Worm (Caenorhabditis elegans): ENCODE results near the gene oac-49.

oac-49 gene

DNA sequence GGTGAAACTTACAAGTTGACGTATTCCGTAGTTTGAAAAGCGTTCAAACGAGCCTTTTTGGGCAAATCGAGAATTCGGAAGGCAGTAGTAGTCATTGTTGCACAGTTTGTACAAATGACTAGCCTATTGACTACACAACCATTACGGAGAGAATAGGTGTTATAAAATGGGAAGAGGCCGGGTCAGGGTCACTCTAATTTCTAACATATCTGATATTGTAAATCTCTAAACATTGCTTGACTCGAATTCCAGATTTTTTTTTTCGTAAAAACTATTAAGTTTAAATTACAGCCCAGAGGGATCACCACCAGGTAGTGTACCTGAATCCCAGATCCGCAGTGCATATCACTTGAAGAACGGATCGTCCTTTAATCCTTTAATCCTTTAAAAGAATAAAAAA lies 19.4 kb downstream of the oac-49 start, which contains the start of gene fbxb-2:
TSS of gene fbxb-2 (minus strand) at position 101 of the 400 bp plus-strand sequence.
- TF ChIP-seq egl-18 (GFP tag; IDR thresholded peaks at IDR 0.05) (no peak), C17E4.6 (GFP tag; IDR thresholded peaks at IDR 0.05) (no peak), hsf-1 (GFP tag; IDR thresholded peaks at IDR 0.05) (no peak), ets-4 (GFP tag; optimal IDR thresholded peaks at IDR 0.05) (no peak), dox-1 (GFP tag; IDR thresholded peaks at IDR 0.05) (no peak), mcd-1 (GFP tag; IDR thresholded peaks at IDR 0.05) (no peak), egl-44 (GFP tag; IDR thresholded peaks at IDR 0.05) (no peak)

ce11 chrV:19240129-19240528 lies 22.4 kb downstream of the oac-49 start, which contains the start of the genes fbxb-115 and fbxb-1:
TSS of gene fbxb-115 (minus strand) at chrV:19240229.
TSS of gene fbxb-1 (plus strand) at chrV:19240354.
- TF ChIP-seq K12H6.12 (tag; optimal IDR thresholded peaks at IDR 0.05) (no peak), xnd-1 (tag; optimal IDR thresholded peaks at IDR 0.05) (no peak), athp-1 (tag; optimal IDR thresholded peaks at IDR 0.05) (no peak), Y95B8A.8 (GFP tag; IDR thresholded peaks at IDR 0.05) (no peak), unc-130 (GFP tag; optimal IDR thresholded peaks at IDR 0.05) (no peak), ekl-4 (GFP tag; IDR thresholded peaks at IDR 0.05) (no peak), egrh-3 (GFP tag; IDR thresholded peaks at IDR 0.05) (no peak), lir-1 (GFP tag; conservative IDR thresholded peaks at IDR 0.05) (no peak), let-607 (tag; optimal IDR thresholded peaks at IDR 0.05) (no peak), hrde-1 (tag; optimal IDR thresholded peaks at IDR 0.05; ENCODE audit: borderline replicate concordance) (no peak), T07F8.4 (tag; optimal IDR thresholded peaks at IDR 0.05) (no peak), aptf-3 (GFP tag; IDR thresholded peaks at IDR 0.05) (no peak), somi-1 (GFP tag; optimal IDR thresholded peaks at IDR 0.05) (no peak), ceh-79 (tag; optimal IDR thresholded peaks at IDR 0.05) (no peak), lag-1 (GFP tag; IDR thresholded peaks at IDR 0.05) (no peak)

DNA sequence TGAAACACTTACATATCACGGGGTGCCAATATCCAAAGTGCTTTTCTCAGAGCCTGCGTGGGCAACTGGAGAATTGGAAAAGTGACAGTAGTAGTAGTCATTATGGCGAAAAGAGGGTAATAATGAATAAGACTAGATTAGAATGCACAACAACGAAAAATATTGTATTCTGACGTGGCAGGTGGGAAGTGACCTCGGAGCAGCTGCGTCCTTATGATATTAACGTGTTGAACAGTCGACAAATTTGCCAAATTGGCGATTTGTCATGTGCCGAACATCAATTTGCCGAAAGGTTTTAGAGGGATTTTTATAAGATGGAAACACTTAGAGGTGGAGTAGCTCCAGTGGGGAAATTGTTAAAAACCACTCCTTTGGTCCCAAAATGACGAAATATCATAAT lies 33.2 kb downstream of the oac-49 start, which contains the start of gene str-81:
TSS of gene str-81 (minus strand) at position 101 of the 400 bp plus-strand sequence.
- TF ChIP-seq ceh-91 (GFP tag; IDR thresholded peaks at IDR 0.05) (no peak), gei-17 (GFP tag; optimal IDR thresholded peaks at IDR 0.05) (no peak), atf-7 (tag; optimal IDR thresholded peaks at IDR 0.05) (no peak), lin-54 (GFP tag; optimal IDR thresholded peaks at IDR 0.05) (no peak), ceh-100 (GFP tag; IDR thresholded peaks at IDR 0.05) (no peak), ztf-28 (GFP tag; IDR thresholded peaks at IDR 0.05) (no peak), let-526 (GFP tag; IDR thresholded peaks at IDR 0.05) (no peak), F57C9.4 (tag; optimal IDR thresholded peaks at IDR 0.05) (no peak)

ce11 chrV:19251844-19252243 lies 34.1 kb downstream of the oac-49 start, which contains the start of gene F21D9.11:
TSS of gene F21D9.11 (plus strand) at chrV:19252144.
- TF ChIP-seq sea-2 (GFP tag; IDR thresholded peaks at IDR 0.05), result no peak
- no peak for TF ChIP-seq madf-10 (tag; optimal IDR thresholded peaks at IDR 0.05)
- no peak for TF ChIP-seq mcd-1 (GFP tag; IDR thresholded peaks at IDR 0.05)
- TF ChIP-seq F49E8.2 (tag; optimal IDR thresholded peaks at IDR 0.05; ENCODE audit: insufficient read depth), result no peak
- TF ChIP-seq rpc-1 (optimal IDR thresholded peaks at IDR 0.05), result no peak
- no peak for TF ChIP-seq rpc-1 (tag; optimal IDR thresholded peaks at IDR 0.05)
- TF ChIP-seq ceh-79 (tag; optimal IDR thresholded peaks at IDR 0.05), result no peak
- no peak for TF ChIP-seq snpc-4 (GFP tag; optimal IDR thresholded peaks at IDR 0.05)
- TF ChIP-seq snpc-4 (tag; optimal IDR thresholded peaks at IDR 0.05), result no peak
- TF ChIP-seq ccch-3 (GFP tag; optimal IDR thresholded peaks at IDR 0.05), result no peak
- TF ChIP-seq madf-6 (GFP tag; IDR thresholded peaks at IDR 0.05), result no peak
- no peak for TF ChIP-seq ztf-25 (GFP tag; IDR thresholded peaks at IDR 0.05)
- no peak for TF ChIP-seq madf-3 (GFP tag; IDR thresholded peaks at IDR 0.05)
- no peak for TF ChIP-seq zim-3 (tag; optimal IDR thresholded peaks at IDR 0.05)
- TF ChIP-seq T07F8.4 (tag; optimal IDR thresholded peaks at IDR 0.05), result no peak
- no peak for TF ChIP-seq tbx-9 (tag; optimal IDR thresholded peaks at IDR 0.05; ENCODE audit: borderline replicate concordance)
- no peak for TF ChIP-seq ceh-40 (GFP tag; IDR thresholded peaks at IDR 0.05)
- TF ChIP-seq F57A8.1 (GFP tag; optimal IDR thresholded peaks at IDR 0.05), result no peak
- TF ChIP-seq sdz-38 (tag; optimal IDR thresholded peaks at IDR 0.05), result no peak
- TF ChIP-seq bed-2 (GFP tag; IDR thresholded peaks at IDR 0.05), result no peak

All from whole organism, young adult.